Worm (Caenorhabditis elegans) whole organism, midembryonic: ENCODE results near the gene C56C10.7.

Source experiments
- T22C8.4 ChIP-seq: fragments of 200-800 bp; sonication (Bioruptor generic); IDR thresholded peaks from 2 replicates; pipeline ENCODE4 v1.3.6; 2022; ENCODE audit warnings: missing genetic modification characterization, missing compliant biosample characterization
- cog-1 ChIP-seq: sonication (generic microtip); optimal IDR thresholded peaks from 2 replicates; lab custom pipeline; 2016; ENCODE audit warnings: missing genetic modification characterization, missing compliant biosample characterization
- flt-1 ChIP-seq: fragments of 200-800 bp; sonication (Bioruptor generic); IDR thresholded peaks from 2 replicates; pipeline ENCODE4 v1.3.6; 2022; ENCODE audit warnings: missing genetic modification characterization, missing compliant biosample characterization
- klf-2 ChIP-seq: fragments of 200-800 bp; sonication (Bioruptor generic); conservative IDR thresholded peaks from 2 replicates; pipeline ENCODE4 v1.3.6; 2022; ENCODE audit warnings: missing genetic modification reagents, missing genetic modification characterization, missing compliant biosample characterization
- med-1 ChIP-seq: sonication (generic microtip); optimal IDR thresholded peaks from 2 replicates; lab custom pipeline; 2017; ENCODE audit warnings: missing genetic modification characterization, mild to moderate bottlenecking, missing compliant biosample characterization, antibody characterized with exemption, missing genetic modification reagents; ENCODE audit not compliant: insufficient read depth
- ref-1 ChIP-seq: fragments of 200-800 bp; sonication (Bioruptor generic); conservative IDR thresholded peaks from 2 replicates; pipeline ENCODE4 v1.3.6; 2022; ENCODE audit warnings: missing genetic modification reagents, missing genetic modification characterization, missing compliant biosample characterization
- tab-1 ChIP-seq: fragments of 200-800 bp; sonication (Bioruptor generic); IDR thresholded peaks from 2 replicates; pipeline ENCODE4 v1.3.6; 2022; ENCODE audit warnings: missing genetic modification characterization, missing compliant biosample characterization
- ztf-23 ChIP-seq: fragments of 200-800 bp; sonication (Bioruptor generic); IDR thresholded peaks from 2 replicates; pipeline ENCODE4 v1.3.6; 2022; ENCODE audit warnings: missing genetic modification reagents, missing genetic modification characterization, missing compliant biosample characterization
- ztf-29 ChIP-seq: fragments of 200-800 bp; sonication (Bioruptor generic); IDR thresholded peaks from 2 replicates; pipeline ENCODE4 v1.3.6; 2022; ENCODE audit warnings: missing genetic modification reagents, missing genetic modification characterization, missing compliant biosample characterization

The C56C10.7 gene

ce11 chrII:6598050-6598449, 10.7 kb upstream of the C56C10.7 start, which contains the start of gene dnj-8:
Gene dnj-8 (minus strand): TSS chrII:6598080.
- TF ChIP-seq med-1 (GFP tag; lab: Kevin White, UChicago), result no peak
- TF ChIP-seq ztf-23 (GFP tag; lab: Robert Waterston, UW), result peak; percentile 43; the same call in 1 of the 2 replicates

- no peak for TF ChIP-seq T22C8.4
- TF ChIP-seq ztf-23 (GFP tag; lab: Robert Waterston, UW), result no peak
- no peak for TF ChIP-seq med-1 (GFP tag; lab: Kevin White, UChicago)
- TF ChIP-seq cog-1, result no peak
- no peak for TF ChIP-seq klf-2
- no peak for TF ChIP-seq tab-1 (GFP tag; lab: Robert Waterston, UW)
- no peak for TF ChIP-seq flt-1 (GFP tag; lab: Robert Waterston, UW)
- TF ChIP-seq ref-1, result no peak
- TF ChIP-seq ztf-29 (GFP tag; lab: Robert Waterston, UW), result no peak
These were observed 10.1 kb upstream of the C56C10.7 start for ce11 chrII:6597507-6597906.

ce11 chrII:6594151-6594550, 6.8 kb upstream of the C56C10.7 start, which contains the start of gene aipr-1:
Gene aipr-1 (minus strand): TSS chrII:6594251.
- TF ChIP-seq ztf-29 (GFP tag; lab: Robert Waterston, UW) (no peak), cog-1 (no peak), ref-1 (no peak), T22C8.4 (no peak), flt-1 (GFP tag; lab: Robert Waterston, UW) (no peak), ztf-23 (GFP tag; lab: Robert Waterston, UW) (no peak), tab-1 (GFP tag; lab: Robert Waterston, UW) (no peak), med-1 (GFP tag; lab: Kevin White, UChicago) (no peak), klf-2 (no peak)

- TF ChIP-seq tab-1 (GFP tag; lab: Robert Waterston, UW), result no peak
- TF ChIP-seq flt-1 (GFP tag; lab: Robert Waterston, UW), result no peak
- TF ChIP-seq ztf-29 (GFP tag; lab: Robert Waterston, UW), result no peak
- no peak for TF ChIP-seq klf-2
- TF ChIP-seq ztf-23 (GFP tag; lab: Robert Waterston, UW), result no peak
- no peak for TF ChIP-seq cog-1
- TF ChIP-seq ref-1, result no peak
- no peak for TF ChIP-seq med-1 (GFP tag; lab: Kevin White, UChicago)
- TF ChIP-seq T22C8.4, result no peak
These were observed 4.9 kb upstream of the C56C10.7 start, which contains the start of gene C56C10.9 for ce11 chrII:6592251-6592650. Gene C56C10.9 (minus strand): TSS chrII:6592351.

- TF ChIP-seq med-1 (GFP tag; lab: Kevin White, UChicago), result no peak
- no peak for TF ChIP-seq ztf-23 (GFP tag; lab: Robert Waterston, UW)
- TF ChIP-seq tab-1 (GFP tag; lab: Robert Waterston, UW), result no peak
- TF ChIP-seq klf-2, result no peak
- TF ChIP-seq ztf-29 (GFP tag; lab: Robert Waterston, UW), result no peak
- no peak for TF ChIP-seq cog-1
- TF ChIP-seq ref-1, result no peak
- TF ChIP-seq flt-1 (GFP tag; lab: Robert Waterston, UW), result no peak
- no peak for TF ChIP-seq T22C8.4
These were observed 3.6 kb upstream of the C56C10.7 start for ce11 chrII:6591000-6591399.

- TF ChIP-seq klf-2 (no peak), ztf-29 (GFP tag; lab: Robert Waterston, UW) (no peak), tab-1 (GFP tag; lab: Robert Waterston, UW) (no peak), flt-1 (GFP tag; lab: Robert Waterston, UW) (no peak), ztf-23 (GFP tag; lab: Robert Waterston, UW) (no peak), ref-1 (no peak), cog-1 (no peak), T22C8.4 (no peak), med-1 (GFP tag; lab: Kevin White, UChicago) (no peak)
These were observed 2.0 kb upstream of the C56C10.7 start, which contains the start of gene vps-32.1 for ce11 chrII:6589408-6589807. Gene vps-32.1 (plus strand): TSS chrII:6589708.

ce11 chrII:6588605-6589292, 1.4 kb upstream of the C56C10.7 start, which contains the start of gene icd-1:
Gene icd-1 (minus strand): TSS chrII:6588655.
- TF ChIP-seq klf-2 (no peak), ztf-23 (GFP tag; lab: Robert Waterston, UW) (peak; percentile 100), cog-1 (peak; percentile 84), ztf-29 (GFP tag; lab: Robert Waterston, UW) (peak; percentile 73), flt-1 (GFP tag; lab: Robert Waterston, UW) (0 out of 2 replicates have a peak, but pooled peaks have one; percentile 61), med-1 (GFP tag; lab: Kevin White, UChicago) (peak; percentile 36)

- no peak for TF ChIP-seq flt-1 (GFP tag; lab: Robert Waterston, UW)
- TF ChIP-seq ztf-29 (GFP tag; lab: Robert Waterston, UW), result no peak
- TF ChIP-seq tab-1 (GFP tag; lab: Robert Waterston, UW), result no peak
- no peak for TF ChIP-seq med-1 (GFP tag; lab: Kevin White, UChicago)
- TF ChIP-seq ztf-23 (GFP tag; lab: Robert Waterston, UW), result no peak
- no peak for TF ChIP-seq klf-2
- TF ChIP-seq cog-1, result no peak
- TF ChIP-seq ref-1, result no peak
- TF ChIP-seq T22C8.4, result no peak
These were observed 4.6 kb downstream of the C56C10.7 start, which contains the start of gene C56C10.4 for ce11 chrII:6582758-6583157. Gene C56C10.4 (plus strand): TSS chrII:6583058.

ce11 chrII:6581236-6581635, 6.1 kb downstream of the C56C10.7 start, which contains the start of gene C56C10.6:
Gene C56C10.6 (minus strand): TSS chrII:6581336.
- TF ChIP-seq tab-1 (GFP tag; lab: Robert Waterston, UW), result no peak
- no peak for TF ChIP-seq med-1 (GFP tag; lab: Kevin White, UChicago)
- TF ChIP-seq T22C8.4, result no peak
- no peak for TF ChIP-seq klf-2
- no peak for TF ChIP-seq cog-1
- TF ChIP-seq ztf-23 (GFP tag; lab: Robert Waterston, UW), result no peak
- no peak for TF ChIP-seq ztf-29 (GFP tag; lab: Robert Waterston, UW)
- no peak for TF ChIP-seq flt-1 (GFP tag; lab: Robert Waterston, UW)
- TF ChIP-seq ref-1, result no peak
